Worm (Caenorhabditis elegans): ENCODE data around the gene Y81B9A.1.
A peak's percentile ranks its signal among the peaks of the same experiment; 100 is the strongest.

The Y81B9A.1 gene

DNA sequence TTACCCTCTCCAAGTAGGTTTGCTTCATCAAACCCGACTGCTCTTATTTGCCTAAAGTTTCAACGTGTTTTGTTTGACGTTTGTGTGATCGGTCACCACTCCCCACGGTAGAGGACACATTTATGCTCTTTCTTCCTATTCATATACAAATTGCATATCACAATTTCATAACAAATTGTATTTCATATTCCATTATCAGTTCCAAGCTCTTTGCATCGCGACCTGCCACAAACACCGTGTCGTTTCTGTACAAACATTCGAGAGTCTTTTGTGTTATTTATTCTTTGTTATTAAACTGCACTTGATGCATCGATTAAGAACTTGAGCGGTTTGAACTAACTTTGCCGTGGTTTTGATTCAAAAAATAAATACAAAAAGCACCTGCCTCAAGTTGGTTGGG, 17.8 kb downstream of the Y81B9A.1 start:
- TF ChIP-seq C34B4.2 (tag; optimal IDR thresholded peaks at IDR 0.05) (no peak), nhr-90 (tag; optimal IDR thresholded peaks at IDR 0.05; ENCODE audit: poor library complexity) (peak; percentile 15), elt-2 (tag; optimal IDR thresholded peaks at IDR 0.05) (peak; percentile 45), lin-35 (GFP tag; optimal IDR thresholded peaks at IDR 0.05) (peak in 1 of 2 experiments; percentile 23), lin-14 (GFP tag; optimal IDR thresholded peaks at IDR 0.05) (peak; percentile 9)

DNA sequence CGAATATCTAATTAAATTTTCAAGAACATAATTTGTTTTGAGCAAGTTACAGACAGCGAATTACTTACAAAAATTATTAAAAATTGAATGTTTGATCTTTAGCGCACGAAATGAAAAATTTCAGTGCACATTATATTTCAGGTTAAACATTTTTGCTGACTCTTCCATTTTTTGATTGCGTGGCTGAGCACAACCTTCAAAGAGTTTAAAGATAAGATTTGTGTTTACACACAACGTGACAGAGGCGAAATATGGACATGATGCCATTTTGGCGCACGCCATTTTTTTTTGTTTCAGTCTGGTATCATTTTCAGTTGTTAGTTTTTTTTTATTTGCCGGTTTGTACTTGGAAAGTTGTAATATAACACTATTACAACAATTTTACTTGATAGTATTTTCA, 20.4 kb downstream of the Y81B9A.1 start:
- no peak for TF ChIP-seq pax-3 (tag; optimal IDR thresholded peaks at IDR 0.05)
- TF ChIP-seq elt-2 (tag; optimal IDR thresholded peaks at IDR 0.05): peak; percentile 55
- TF ChIP-seq nhr-90 (tag; optimal IDR thresholded peaks at IDR 0.05; ENCODE audit: poor library complexity): no peak
- TF ChIP-seq C04F5.9 (tag; optimal IDR thresholded peaks at IDR 0.05): no peak
- peak in 1 of 2 experiments; percentile 29 for TF ChIP-seq lin-35 (GFP tag; optimal IDR thresholded peaks at IDR 0.05)
- TF ChIP-seq nhr-76 (tag; optimal IDR thresholded peaks at IDR 0.05): no peak

ce11 chrX:9213873-9214341, 21.7 kb downstream of the Y81B9A.1 start, which contains the start of gene C35B8.3:
TSS of gene C35B8.3 (plus strand) at chrX:9213923.
- TF ChIP-seq dpl-1 (GFP tag; optimal IDR thresholded peaks at IDR 0.05): peak in 1 of 3 experiments; percentile 6
- TF ChIP-seq lsy-2 (tag; optimal IDR thresholded peaks at IDR 0.05): peak in 1 of 2 experiments; percentile 47
- no peak for TF ChIP-seq zip-4 (GFP tag; optimal IDR thresholded peaks at IDR 0.05)
- no peak for TF ChIP-seq unc-30 (tag; optimal IDR thresholded peaks at IDR 0.05)
- no peak for TF ChIP-seq hlh-17 (GFP tag; optimal IDR thresholded peaks at IDR 0.05; ENCODE audit: borderline replicate concordance)
- TF ChIP-seq mep-1 (tag; optimal IDR thresholded peaks at IDR 0.05): peak; percentile 29
- TF ChIP-seq rnt-1 (tag; optimal IDR thresholded peaks at IDR 0.05): no peak
- TF ChIP-seq pqm-1 (tag; optimal IDR thresholded peaks at IDR 0.05): no peak
- no peak for TF ChIP-seq sup-37 (GFP tag; optimal IDR thresholded peaks at IDR 0.05)
- no peak for TF ChIP-seq fos-1 (tag; optimal IDR thresholded peaks at IDR 0.05)
- no peak for TF ChIP-seq mef-2 (tag; optimal IDR thresholded peaks at IDR 0.05)
- TF ChIP-seq mdl-1 (tag; optimal IDR thresholded peaks at IDR 0.05): peak in 1 of 2 experiments; percentile 88
- peak; percentile 70 for TF ChIP-seq lin-14 (GFP tag; optimal IDR thresholded peaks at IDR 0.05)
- peak; percentile 48 for TF ChIP-seq tbx-2 (tag; optimal IDR thresholded peaks at IDR 0.05)
- no peak for TF ChIP-seq pag-3 (tag; optimal IDR thresholded peaks at IDR 0.05; ENCODE audit: borderline replicate concordance, insufficient read depth)
- TF ChIP-seq C16A3.4 (tag; optimal IDR thresholded peaks at IDR 0.05): peak; percentile 40
- peak in 1 of 2 experiments; percentile 79 for TF ChIP-seq lin-35 (GFP tag; optimal IDR thresholded peaks at IDR 0.05)
- no peak for TF ChIP-seq fkh-10 (GFP tag; optimal IDR thresholded peaks at IDR 0.05)
- no peak for TF ChIP-seq isw-1 (GFP tag; IDR thresholded peaks at IDR 0.05)
- peak; percentile 73 for TF ChIP-seq nhr-90 (tag; optimal IDR thresholded peaks at IDR 0.05; ENCODE audit: poor library complexity)
- TF ChIP-seq ztf-11 (tag; optimal IDR thresholded peaks at IDR 0.05): no peak
- no peak for TF ChIP-seq swsn-7 (tag; optimal IDR thresholded peaks at IDR 0.05)
- peak; percentile 23 for TF ChIP-seq skn-1 (tag; optimal IDR thresholded peaks at IDR 0.05)
- TF ChIP-seq tlp-1 (tag; optimal IDR thresholded peaks at IDR 0.05): no peak
- TF ChIP-seq nhr-28 (tag; optimal IDR thresholded peaks at IDR 0.05): no peak
- no peak for TF ChIP-seq nhr-237 (tag; optimal IDR thresholded peaks at IDR 0.05)
- TF ChIP-seq blmp-1 (tag; optimal IDR thresholded peaks at IDR 0.05): peak; percentile 77
- no peak for TF ChIP-seq hpl-2 (GFP tag; optimal IDR thresholded peaks at IDR 0.05)
- no peak for TF ChIP-seq fkh-8 (tag; optimal IDR thresholded peaks at IDR 0.05)
- peak; percentile 76 for TF ChIP-seq snu-23 (GFP tag; optimal IDR thresholded peaks at IDR 0.05)
- no peak for TF ChIP-seq aly-2 (tag; optimal IDR thresholded peaks at IDR 0.05)
- TF ChIP-seq aha-1 (tag; optimal IDR thresholded peaks at IDR 0.05): no peak
- TF ChIP-seq lin-15B (tag; optimal IDR thresholded peaks at IDR 0.05): no peak
- TF ChIP-seq jun-1 (tag; optimal IDR thresholded peaks at IDR 0.05): peak; percentile 20
- TF ChIP-seq ceh-8 (GFP tag; optimal IDR thresholded peaks at IDR 0.05): no peak
- peak; percentile 72 for TF ChIP-seq nhr-71 (tag; optimal IDR thresholded peaks at IDR 0.05)
- peak; percentile 60 for TF ChIP-seq unc-130 (tag; optimal IDR thresholded peaks at IDR 0.05)
- no peak for TF ChIP-seq lin-39 (tag; optimal IDR thresholded peaks at IDR 0.05)
- no peak for TF ChIP-seq ceh-82 (tag; optimal IDR thresholded peaks at IDR 0.05)
- peak; percentile 90 for TF ChIP-seq nhr-20 (tag; optimal IDR thresholded peaks at IDR 0.05)
- TF ChIP-seq xbp-1 (tag; optimal IDR thresholded peaks at IDR 0.05): no peak
- no peak for TF ChIP-seq lir-3 (tag; optimal IDR thresholded peaks at IDR 0.05; ENCODE audit: poor library complexity)
- TF ChIP-seq nhr-77 (tag; optimal IDR thresholded peaks at IDR 0.05): no peak

Data from whole organism, L1 larva.